Fruit fly (Drosophila melanogaster) S2 (cell line): ENCODE measurements around the gene Jon66Ci.

ENCODE experiments used
- CG8478 ChIP-seq: fragments of >200 bp; optimal IDR thresholded peaks from 2 replicates; lab custom pipeline; 2018
- CTCF ChIP-seq, 2 experiments: fragments of >200 bp; optimal IDR thresholded peaks; 2 replicates each; lab custom pipeline; 2018

Jon66Ci gene

dm6 chr3L:8391240-8391639, at the start of gene Jon66Ci:
TSS of gene Jon66Ci (plus strand) at chr3L:8391540.
- TF ChIP-seq CG8478 (lab: Kevin White, UChicago) = no peak
- TF ChIP-seq CTCF (optimal IDR thresholded peaks at IDR 0.05; lab: Kevin White, UChicago) = no peak

- TF ChIP-seq CTCF (optimal IDR thresholded peaks at IDR 0.05; lab: Kevin White, UChicago) (no peak), CG8478 (lab: Kevin White, UChicago) (no peak)
Measured at dm6 chr3L:8345182-8345581, 46.2 kb upstream of the Jon66Ci start.

dm6 chr3L:8346100-8346980, 45.0 kb upstream of the Jon66Ci start, which contains the start of the genes CG7182 and GAPcenA:
TSS of gene CG7182 (minus strand) at chr3L:8346382.
TSS of gene GAPcenA (plus strand) at chr3L:8346561.
- TF ChIP-seq CTCF (optimal IDR thresholded peaks at IDR 0.05; lab: Kevin White, UChicago) = no peak
- no peak for TF ChIP-seq CG8478 (lab: Kevin White, UChicago)

- TF ChIP-seq CG8478 (lab: Kevin White, UChicago) (no peak), CTCF (optimal IDR thresholded peaks at IDR 0.05; lab: Kevin White, UChicago) (no peak)
Measured at dm6 chr3L:8347346-8347745, 44.0 kb upstream of the Jon66Ci start.

- TF ChIP-seq CG8478 (lab: Kevin White, UChicago) = no peak
- no peak for TF ChIP-seq CTCF (optimal IDR thresholded peaks at IDR 0.05; lab: Kevin White, UChicago)
Measured at dm6 chr3L:8356196-8356595, 35.1 kb upstream of the Jon66Ci start, which contains the start of gene Culd. TSS of gene Culd (minus strand) at chr3L:8356296.

dm6 chr3L:8358138-8358537, 33.2 kb upstream of the Jon66Ci start:
- TF ChIP-seq CTCF (optimal IDR thresholded peaks at IDR 0.05; lab: Kevin White, UChicago) = no peak
- TF ChIP-seq CG8478 (lab: Kevin White, UChicago) = no peak

- TF ChIP-seq CG8478 (lab: Kevin White, UChicago) (no peak), CTCF (optimal IDR thresholded peaks at IDR 0.05; lab: Kevin White, UChicago) (no peak)
Measured at dm6 chr3L:8358776-8359455, 32.4 kb upstream of the Jon66Ci start.

dm6 chr3L:8360063-8360642, 31.2 kb upstream of the Jon66Ci start:
- TF ChIP-seq CG8478 (lab: Kevin White, UChicago) (no peak), CTCF (optimal IDR thresholded peaks at IDR 0.05; lab: Kevin White, UChicago) (no peak)

dm6 chr3L:8360643-8361110, 30.7 kb upstream of the Jon66Ci start, which contains the start of gene Idh:
TSS of gene Idh (minus strand) at chr3L:8360906.
- TF ChIP-seq CG8478 (lab: Kevin White, UChicago) = no peak
- TF ChIP-seq CTCF (optimal IDR thresholded peaks at IDR 0.05; lab: Kevin White, UChicago) = no peak

- TF ChIP-seq CTCF (optimal IDR thresholded peaks at IDR 0.05; lab: Kevin White, UChicago) (no peak), CG8478 (lab: Kevin White, UChicago) (no peak)
Measured at dm6 chr3L:8363266-8363665, 28.1 kb upstream of the Jon66Ci start.

- TF ChIP-seq CTCF (optimal IDR thresholded peaks at IDR 0.05; lab: Kevin White, UChicago) (no peak), CG8478 (lab: Kevin White, UChicago) (no peak)
Measured at dm6 chr3L:8368694-8369344, 22.5 kb upstream of the Jon66Ci start.

dm6 chr3L:8369456-8369855, 21.9 kb upstream of the Jon66Ci start:
- TF ChIP-seq CTCF (optimal IDR thresholded peaks at IDR 0.05; lab: Kevin White, UChicago) (no peak), CG8478 (lab: Kevin White, UChicago) (no peak)

- TF ChIP-seq CTCF (optimal IDR thresholded peaks at IDR 0.05; lab: Kevin White, UChicago) (no peak), CG8478 (lab: Kevin White, UChicago) (no peak)
Measured at dm6 chr3L:8370922-8371321, 20.4 kb upstream of the Jon66Ci start.

- TF ChIP-seq CTCF (optimal IDR thresholded peaks at IDR 0.05; lab: Kevin White, UChicago) = no peak
Measured at dm6 chr3L:8371538-8371937, 19.8 kb upstream of the Jon66Ci start.
